Worm (Caenorhabditis elegans) whole organism, late embryonic: Measurements from ENCODE around the gene K08F9.4.

ENCODE experiments used
- C08G9.2 ChIP-seq: sonication (generic microtip); optimal IDR thresholded peaks from 2 replicates; lab custom pipeline; 2016; ENCODE audit warnings: mild to moderate bottlenecking, missing genetic modification characterization, moderate library complexity, missing compliant biosample characterization
- C38D4.7 ChIP-seq: fragments of 200-800 bp; sonication (Bioruptor generic); optimal IDR thresholded peaks from 2 replicates; lab custom pipeline; 2018; ENCODE audit warnings: mild to moderate bottlenecking, missing genetic modification characterization, moderate library complexity, missing compliant biosample characterization
- K09A11.1 ChIP-seq: sonication (generic microtip); optimal IDR thresholded peaks from 2 replicates; lab custom pipeline; 2017; ENCODE audit warnings: antibody characterized with exemption, mild to moderate bottlenecking, missing genetic modification characterization, missing compliant biosample characterization; ENCODE audit not compliant: insufficient read depth
- T23F11.4 ChIP-seq: fragments of 200-800 bp; sonication (Bioruptor generic); optimal IDR thresholded peaks from 2 replicates; lab custom pipeline; 2018; ENCODE audit warnings: mild to moderate bottlenecking, missing genetic modification characterization, missing compliant biosample characterization
- ahr-1 ChIP-seq: sonication (generic microtip); optimal IDR thresholded peaks from 2 replicates; lab custom pipeline; 2016; ENCODE audit warnings: missing genetic modification characterization, missing compliant biosample characterization
- ama-1 ChIP-seq: fragments of 150-350 bp; optimal IDR thresholded peaks from 2 replicates; lab custom pipeline; 2014
- ceh-14 ChIP-seq: sonication (generic microtip); optimal IDR thresholded peaks from 2 replicates; lab custom pipeline; 2016; ENCODE audit warnings: missing genotype, missing genetic modification characterization, missing compliant biosample characterization
- ceh-18 ChIP-seq: sonication (generic microtip); optimal IDR thresholded peaks from 2 replicates; lab custom pipeline; 2016; ENCODE audit warnings: missing genetic modification characterization, missing compliant biosample characterization
- ceh-19 ChIP-seq: fragments of 200-800 bp; sonication (Bioruptor generic); optimal IDR thresholded peaks from 2 replicates; lab custom pipeline; 2018; ENCODE audit warnings: mild to moderate bottlenecking, missing genetic modification characterization, missing compliant biosample characterization
- ceh-2 ChIP-seq: sonication (generic microtip); optimal IDR thresholded peaks from 2 replicates; lab custom pipeline; 2016; ENCODE audit warnings: missing genotype, missing genetic modification characterization, missing compliant biosample characterization
- ceh-22 ChIP-seq: sonication (generic microtip); optimal IDR thresholded peaks from 2 replicates; lab custom pipeline; 2017; ENCODE audit warnings: missing biosample characterization, missing genetic modification characterization
- ceh-24 ChIP-seq: sonication (generic microtip); optimal IDR thresholded peaks from 2 replicates; lab custom pipeline; 2016; ENCODE audit warnings: mild to moderate bottlenecking, missing genetic modification characterization, missing compliant biosample characterization
- ceh-30 ChIP-seq: fragments of 150-350 bp; optimal IDR thresholded peaks from 2 replicates; lab custom pipeline; 2014; ENCODE audit warnings: missing biosample characterization, missing genetic modification characterization
- ceh-31 ChIP-seq: sonication (generic microtip); optimal IDR thresholded peaks from 2 replicates; lab custom pipeline; 2016; ENCODE audit warnings: missing genetic modification characterization, missing compliant biosample characterization
- ceh-45 ChIP-seq: fragments of 200-800 bp; sonication (Bioruptor generic); IDR thresholded peaks from 2 replicates; pipeline ENCODE4 v1.3.6; 2022; ENCODE audit warnings: missing genetic modification reagents, missing genetic modification characterization, missing compliant biosample characterization
- ceh-6 ChIP-seq: fragments of 200-800 bp; sonication (Bioruptor generic); optimal IDR thresholded peaks from 2 replicates; lab custom pipeline; 2018; ENCODE audit warnings: mild to moderate bottlenecking, missing genetic modification characterization, missing compliant biosample characterization
- che-1 ChIP-seq: sonication (generic microtip); optimal IDR thresholded peaks from 2 replicates; lab custom pipeline; 2016; ENCODE audit warnings: mild to moderate bottlenecking, missing genetic modification characterization, missing compliant biosample characterization
- dmd-4 ChIP-seq: sonication (generic microtip); optimal IDR thresholded peaks from 2 replicates; lab custom pipeline; 2016; ENCODE audit warnings: borderline replicate concordance, missing genetic modification characterization, missing compliant biosample characterization
- elt-4 ChIP-seq: sonication (generic microtip); optimal IDR thresholded peaks from 2 replicates; lab custom pipeline; 2016; ENCODE audit warnings: missing genetic modification characterization, missing compliant biosample characterization
- ets-4 ChIP-seq: sonication (generic microtip); optimal IDR thresholded peaks from 2 replicates; lab custom pipeline; 2016; ENCODE audit warnings: missing genetic modification characterization, missing compliant biosample characterization
- eyg-1 ChIP-seq: sonication (generic microtip); optimal IDR thresholded peaks from 2 replicates; lab custom pipeline; 2016; ENCODE audit warnings: missing genotype, missing genetic modification characterization, missing compliant biosample characterization
- fax-1 ChIP-seq: sonication (generic microtip); optimal IDR thresholded peaks from 2 replicates; lab custom pipeline; 2016; ENCODE audit warnings: missing genotype, missing genetic modification characterization, missing compliant biosample characterization
- fkh-10 ChIP-seq: fragments of 150-350 bp; optimal IDR thresholded peaks from 2 replicates; lab custom pipeline; 2014; ENCODE audit warnings: missing biosample characterization, missing genetic modification reagents, missing genetic modification characterization
- fkh-6 ChIP-seq: sonication (generic microtip); optimal IDR thresholded peaks from 2 replicates; lab custom pipeline; 2016; ENCODE audit warnings: missing genetic modification characterization, missing compliant biosample characterization
- gmeb-2 ChIP-seq: sonication (generic microtip); optimal IDR thresholded peaks from 2 replicates; lab custom pipeline; 2016; ENCODE audit warnings: missing genetic modification characterization, inconsistent platforms, missing compliant biosample characterization
- hlh-13 ChIP-seq: fragments of 200-800 bp; sonication (Bioruptor generic); optimal IDR thresholded peaks from 2 replicates; lab custom pipeline; 2018; ENCODE audit warnings: mild to moderate bottlenecking, missing genetic modification characterization, missing compliant biosample characterization
- hlh-15 ChIP-seq: sonication (generic microtip); optimal IDR thresholded peaks from 2 replicates; lab custom pipeline; 2016; ENCODE audit warnings: missing genetic modification characterization, missing compliant biosample characterization
- hlh-30 ChIP-seq: sonication (generic microtip); optimal IDR thresholded peaks from 2 replicates; lab custom pipeline; 2017; ENCODE audit warnings: antibody characterized with exemption, missing genetic modification characterization, missing compliant biosample characterization; ENCODE audit not compliant: insufficient read depth
- hlh-6 ChIP-seq: sonication (generic microtip); optimal IDR thresholded peaks from 2 replicates; lab custom pipeline; 2016; ENCODE audit warnings: missing genotype, missing genetic modification characterization, missing compliant biosample characterization
- hlh-8 ChIP-seq: sonication (generic microtip); optimal IDR thresholded peaks from 2 replicates; lab custom pipeline; 2016; ENCODE audit warnings: missing genotype, missing genetic modification characterization, missing compliant biosample characterization
- lim-6 ChIP-seq: sonication (generic microtip); optimal IDR thresholded peaks from 2 replicates; lab custom pipeline; 2016; ENCODE audit warnings: missing genetic modification characterization, missing compliant biosample characterization
- nfya-1 ChIP-seq: sonication (generic microtip); optimal IDR thresholded peaks from 2 replicates; lab custom pipeline; 2017; ENCODE audit warnings: missing genetic modification characterization, mild to moderate bottlenecking, missing compliant biosample characterization, antibody characterized with exemption, moderate library complexity
- nhr-11 ChIP-seq: fragments of 150-350 bp; optimal IDR thresholded peaks from 2 replicates; lab custom pipeline; 2014; ENCODE audit warnings: missing biosample characterization, missing genetic modification characterization
- nhr-232 ChIP-seq: sonication (generic microtip); optimal IDR thresholded peaks from 2 replicates; lab custom pipeline; 2016; ENCODE audit warnings: missing genetic modification characterization, missing compliant biosample characterization
- npax-4 ChIP-seq: sonication (generic microtip); optimal IDR thresholded peaks from 2 replicates; lab custom pipeline; 2016; ENCODE audit warnings: missing genetic modification characterization, missing compliant biosample characterization
- pag-3 ChIP-seq: sonication (generic microtip); optimal IDR thresholded peaks from 2 replicates; lab custom pipeline; 2016; ENCODE audit warnings: missing compliant biosample characterization, missing genetic modification characterization, borderline replicate concordance
- pat-9 ChIP-seq: fragments of 200-800 bp; sonication (Bioruptor generic); optimal IDR thresholded peaks from 2 replicates; lab custom pipeline; 2018; ENCODE audit warnings: mild to moderate bottlenecking, missing genetic modification characterization, moderate library complexity, missing compliant biosample characterization
- pax-1 ChIP-seq: fragments of 150-350 bp; optimal IDR thresholded peaks from 2 replicates; lab custom pipeline; 2014; ENCODE audit warnings: missing biosample characterization, missing genetic modification characterization
- pha-2 ChIP-seq: sonication (generic microtip); optimal IDR thresholded peaks from 2 replicates; lab custom pipeline; 2017; ENCODE audit warnings: mild to moderate bottlenecking, missing genetic modification characterization, missing compliant biosample characterization
- pha-4 ChIP-seq: fragments of 150-350 bp; optimal IDR thresholded peaks from 2 replicates; lab custom pipeline; 2018; ENCODE audit warnings: missing biosample characterization, missing genetic modification reagents, missing genetic modification characterization
- ref-2 ChIP-seq: sonication (generic microtip); optimal IDR thresholded peaks from 2 replicates; lab custom pipeline; 2016; ENCODE audit warnings: missing genetic modification characterization, missing compliant biosample characterization
- sdc-2 ChIP-seq: sonication (generic microtip); optimal IDR thresholded peaks from 2 replicates; lab custom pipeline; 2016; ENCODE audit warnings: missing genotype, missing genetic modification characterization, missing compliant biosample characterization
- sox-2 ChIP-seq: fragments of 200-800 bp; sonication (Bioruptor generic); IDR thresholded peaks from 2 replicates; pipeline ENCODE4 v1.3.6; 2022; ENCODE audit warnings: missing genetic modification reagents, missing genetic modification characterization, missing compliant biosample characterization
- sox-4 ChIP-seq: sonication (generic microtip); optimal IDR thresholded peaks from 2 replicates; lab custom pipeline; 2017; ENCODE audit warnings: mild to moderate bottlenecking, missing genetic modification characterization, inconsistent platforms, missing compliant biosample characterization
- syd-9 ChIP-seq: sonication (generic microtip); optimal IDR thresholded peaks from 2 replicates; lab custom pipeline; 2016; ENCODE audit warnings: mild to moderate bottlenecking, missing genetic modification characterization, moderate library complexity, missing compliant biosample characterization
- tbx-2 ChIP-seq: sonication (generic microtip); optimal IDR thresholded peaks from 2 replicates; lab custom pipeline; 2016; ENCODE audit warnings: missing genetic modification characterization, missing compliant biosample characterization
- tbx-7 ChIP-seq: sonication (generic microtip); optimal IDR thresholded peaks from 2 replicates; lab custom pipeline; 2016; ENCODE audit warnings: missing genotype, missing genetic modification characterization, missing compliant biosample characterization
- ttx-3 ChIP-seq: sonication (generic microtip); optimal IDR thresholded peaks from 2 replicates; lab custom pipeline; 2016; ENCODE audit warnings: missing genetic modification reagents, missing genetic modification characterization, missing compliant biosample characterization
- unc-3 ChIP-seq, 2 experiments: fragments of 200-800 bp in 1 of 2; sonication (Bioruptor generic) in 1 of 2; sonication (generic microtip) in 1 of 2; conservative IDR thresholded peaks in 1 of 2; optimal IDR thresholded peaks in 1 of 2; 2 replicates each; pipeline versions ENCODE4 v1.3.6 to Lab custom; 2016 to 2022; ENCODE audit warnings: missing compliant biosample characterization in 2 of 2, missing genetic modification characterization in 2 of 2, missing genetic modification reagents in 1 of 2
- unc-55 ChIP-seq: sonication (generic microtip); optimal IDR thresholded peaks from 2 replicates; lab custom pipeline; 2017; ENCODE audit warnings: missing biosample characterization, missing genetic modification reagents, missing genetic modification characterization
- unc-86 ChIP-seq: sonication (generic microtip); optimal IDR thresholded peaks from 2 replicates; lab custom pipeline; 2016; ENCODE audit warnings: missing genetic modification characterization, missing compliant biosample characterization
- zip-5 ChIP-seq: sonication (generic microtip); optimal IDR thresholded peaks from 2 replicates; lab custom pipeline; 2016; ENCODE audit warnings: missing genetic modification characterization, missing compliant biosample characterization
- ztf-16 ChIP-seq: sonication (generic microtip); optimal IDR thresholded peaks from 2 replicates; lab custom pipeline; 2017; ENCODE audit warnings: missing genetic modification characterization, missing compliant biosample characterization

The K08F9.4 gene

ce11 chrV:15190903-15191302 is 47.1 kb downstream of the K08F9.4 start, which contains the start of gene Y75B12B.11:
Gene Y75B12B.11, plus strand, starts transcription at chrV:15191296.
- TF ChIP-seq nhr-11 (tag; lab: Kevin White, UChicago), result no peak
- peak; percentile 84 for TF ChIP-seq ceh-24
- TF ChIP-seq ets-4 (tag; lab: Kevin White, UChicago), result peak; percentile 69
- peak; percentile 89 for TF ChIP-seq T23F11.4 (GFP tag; lab: Kevin White, UChicago)
- TF ChIP-seq hlh-8 (tag; lab: Kevin White, UChicago), result peak; percentile 84
- peak; percentile 90 for TF ChIP-seq pha-2 (tag; lab: Kevin White, UChicago)
- peak; percentile 82 for TF ChIP-seq C08G9.2
- TF ChIP-seq K09A11.1 (tag; lab: Kevin White, UChicago), result peak; percentile 77
- TF ChIP-seq nhr-232, result peak; percentile 84
- TF ChIP-seq dmd-4 (tag; lab: Kevin White, UChicago), result peak; percentile 86
- peak; percentile 80 for TF ChIP-seq hlh-15
- peak; percentile 86 for TF ChIP-seq tbx-2 (tag; lab: Kevin White, UChicago)
- peak; percentile 75 for TF ChIP-seq hlh-13 (GFP tag; lab: Kevin White, UChicago)
- peak; percentile 93 for TF ChIP-seq ceh-19 (GFP tag; lab: Kevin White, UChicago)
- TF ChIP-seq ceh-45, result peak; percentile 81
- peak; percentile 91 for TF ChIP-seq syd-9 (tag; lab: Kevin White, UChicago)
- peak; percentile 84 for TF ChIP-seq ztf-16
- TF ChIP-seq che-1 (tag; lab: Kevin White, UChicago), result peak; percentile 90
- peak; percentile 88 for TF ChIP-seq pat-9 (tag; lab: Kevin White, UChicago)
- peak; percentile 79 for TF ChIP-seq unc-86
- TF ChIP-seq pha-4 (tag; lab: Kevin White, UChicago), result no peak
- TF ChIP-seq fkh-6 (tag; lab: Kevin White, UChicago), result peak; percentile 86
- TF ChIP-seq ahr-1, result peak; percentile 71
- TF ChIP-seq ceh-6 (GFP tag; lab: Kevin White, UChicago), result peak; percentile 87
- peak; percentile 82 for TF ChIP-seq ceh-30 (tag; lab: Kevin White, UChicago)
- peak; percentile 80 for TF ChIP-seq gmeb-2 (tag; lab: Kevin White, UChicago)
- peak; percentile 87 for TF ChIP-seq ref-2 (tag; lab: Kevin White, UChicago)
- peak; percentile 50 for TF ChIP-seq zip-5
- TF ChIP-seq pag-3 (tag; lab: Kevin White, UChicago), result no peak
- peak; percentile 92 for TF ChIP-seq hlh-6 (tag; lab: Kevin White, UChicago)
- TF ChIP-seq ceh-14, result peak; percentile 93
- peak; percentile 54; the same call in 1 of the 2 replicates for TF ChIP-seq unc-3 (GFP tag; conservative IDR thresholded peaks at IDR 0.05; lab: Robert Waterston, UW)
- peak; percentile 71 for TF ChIP-seq unc-3 (tag; optimal IDR thresholded peaks at IDR 0.05; lab: Kevin White, UChicago)
- peak; percentile 62; the same call in 1 of the 2 replicates for TF ChIP-seq sox-2 (GFP tag; lab: Robert Waterston, UW)
- TF ChIP-seq lim-6 (tag; lab: Kevin White, UChicago), result peak; percentile 46
- TF ChIP-seq ceh-2 (tag; lab: Kevin White, UChicago), result peak; percentile 88
- peak; percentile 75 for TF ChIP-seq ceh-31
- peak; percentile 82 for TF ChIP-seq elt-4 (tag; lab: Kevin White, UChicago)
- peak; percentile 87 for TF ChIP-seq sox-4 (tag; lab: Kevin White, UChicago)
- TF ChIP-seq nfya-1, result peak; percentile 70
- TF ChIP-seq hlh-30, result peak; percentile 67
- peak; percentile 87 for TF ChIP-seq eyg-1 (tag; lab: Kevin White, UChicago)
- peak; percentile 59 for TF ChIP-seq tbx-7 (tag; lab: Kevin White, UChicago)
- TF ChIP-seq ceh-22 (tag; lab: Kevin White, UChicago), result no peak
- no peak for TF ChIP-seq ama-1
- TF ChIP-seq C38D4.7 (GFP tag; lab: Kevin White, UChicago), result peak; percentile 86
- no peak for TF ChIP-seq fkh-10 (GFP tag; lab: Kevin White, UChicago)
- peak; percentile 87 for TF ChIP-seq ttx-3
- peak; percentile 78 for TF ChIP-seq ceh-18
- peak; percentile 8 for TF ChIP-seq unc-55 (GFP tag; lab: Kevin White, UChicago)
- TF ChIP-seq npax-4 (tag; lab: Kevin White, UChicago), result peak; percentile 74
- peak; percentile 82 for TF ChIP-seq fax-1 (tag; lab: Kevin White, UChicago)
- peak; percentile 84 for TF ChIP-seq sdc-2 (tag; lab: Kevin White, UChicago)
- TF ChIP-seq pax-1 (tag; lab: Kevin White, UChicago), result no peak
